Worm (Caenorhabditis elegans): Measurements from ENCODE around the gene cnc-9.

The cnc-9 gene

ce11 chrV:7400095-7400494 lies at the start of gene cnc-9:
Gene cnc-9 (minus strand): TSS chrV:7400195.
- TF ChIP-seq unc-42 (tag; optimal IDR thresholded peaks at IDR 0.05) (no peak), ceh-2 (tag; optimal IDR thresholded peaks at IDR 0.05) (no peak), nhr-11 (tag; optimal IDR thresholded peaks at IDR 0.05) (no peak), Y22D7AL.16 (tag; optimal IDR thresholded peaks at IDR 0.05) (no peak), pha-4 (tag; optimal IDR thresholded peaks at IDR 0.05) (no peak), ztf-16 (tag; optimal IDR thresholded peaks at IDR 0.05) (no peak), K02D7.2 (tag; optimal IDR thresholded peaks at IDR 0.05) (no peak), ceh-18 (tag; optimal IDR thresholded peaks at IDR 0.05) (no peak), pros-1 (tag; optimal IDR thresholded peaks at IDR 0.05) (no peak), zip-5 (tag; optimal IDR thresholded peaks at IDR 0.05) (no peak), unc-3 (GFP tag; conservative IDR thresholded peaks at IDR 0.05) (no peak), unc-3 (tag; optimal IDR thresholded peaks at IDR 0.05) (no peak), lin-11 (tag; optimal IDR thresholded peaks at IDR 0.05) (no peak), tbx-7 (tag; optimal IDR thresholded peaks at IDR 0.05) (no peak), unc-86 (tag; optimal IDR thresholded peaks at IDR 0.05) (no peak), hlh-30 (tag; optimal IDR thresholded peaks at IDR 0.05; ENCODE audit: insufficient read depth) (no peak), syd-9 (tag; optimal IDR thresholded peaks at IDR 0.05) (no peak), ceh-9 (tag; optimal IDR thresholded peaks at IDR 0.05) (no peak), T23F11.4 (GFP tag; optimal IDR thresholded peaks at IDR 0.05) (no peak), che-1 (tag; optimal IDR thresholded peaks at IDR 0.05) (no peak)

ce11 chrV:7449303-7449827 lies 49.4 kb upstream of the cnc-9 start, which contains the start of gene try-12:
Gene try-12 (plus strand): TSS chrV:7449353.
- no peak for TF ChIP-seq ceh-19 (GFP tag; optimal IDR thresholded peaks at IDR 0.05)
- no peak for TF ChIP-seq nhr-232 (tag; optimal IDR thresholded peaks at IDR 0.05)
- TF ChIP-seq ref-2 (tag; optimal IDR thresholded peaks at IDR 0.05), result no peak
- TF ChIP-seq eyg-1 (tag; optimal IDR thresholded peaks at IDR 0.05), result no peak
- no peak for TF ChIP-seq dmd-4 (tag; optimal IDR thresholded peaks at IDR 0.05; ENCODE audit: borderline replicate concordance)
- no peak for TF ChIP-seq sox-4 (tag; optimal IDR thresholded peaks at IDR 0.05)
- TF ChIP-seq C08G9.2 (tag; optimal IDR thresholded peaks at IDR 0.05), result no peak
- no peak for TF ChIP-seq ceh-31 (tag; optimal IDR thresholded peaks at IDR 0.05)
- no peak for TF ChIP-seq ceh-18 (tag; optimal IDR thresholded peaks at IDR 0.05)
- TF ChIP-seq elt-4 (tag; optimal IDR thresholded peaks at IDR 0.05), result no peak
- TF ChIP-seq dve-1 (tag; optimal IDR thresholded peaks at IDR 0.05), result no peak
- TF ChIP-seq hlh-15 (tag; optimal IDR thresholded peaks at IDR 0.05), result no peak
- TF ChIP-seq fkh-6 (tag; optimal IDR thresholded peaks at IDR 0.05), result no peak
- TF ChIP-seq K09A11.1 (tag; optimal IDR thresholded peaks at IDR 0.05; ENCODE audit: insufficient read depth), result no peak
- TF ChIP-seq pax-1 (tag; optimal IDR thresholded peaks at IDR 0.05), result no peak

ce11 chrV:7446965-7447364 lies 47.0 kb upstream of the cnc-9 start, which contains the start of gene F25E5.5:
Gene F25E5.5 (plus strand): TSS chrV:7447265.
- TF ChIP-seq ceh-2 (tag; optimal IDR thresholded peaks at IDR 0.05) (no peak), lin-11 (tag; optimal IDR thresholded peaks at IDR 0.05) (no peak), ceh-30 (tag; optimal IDR thresholded peaks at IDR 0.05) (no peak), unc-42 (tag; optimal IDR thresholded peaks at IDR 0.05) (no peak), syd-9 (tag; optimal IDR thresholded peaks at IDR 0.05) (no peak), nhr-232 (tag; optimal IDR thresholded peaks at IDR 0.05) (no peak), ama-1 (optimal IDR thresholded peaks at IDR 0.05) (no peak), ceh-14 (tag; optimal IDR thresholded peaks at IDR 0.05) (no peak), nfya-1 (tag; optimal IDR thresholded peaks at IDR 0.05) (no peak), pqm-1 (tag; optimal IDR thresholded peaks at IDR 0.05) (no peak), nhr-11 (tag; optimal IDR thresholded peaks at IDR 0.05) (no peak), madf-2 (tag; optimal IDR thresholded peaks at IDR 0.05) (no peak), fkh-10 (GFP tag; optimal IDR thresholded peaks at IDR 0.05) (no peak), ceh-34 (tag; optimal IDR thresholded peaks at IDR 0.05) (no peak), sdc-2 (tag; optimal IDR thresholded peaks at IDR 0.05) (no peak), ceh-19 (GFP tag; optimal IDR thresholded peaks at IDR 0.05) (no peak), che-1 (tag; optimal IDR thresholded peaks at IDR 0.05) (no peak), ceh-22 (tag; optimal IDR thresholded peaks at IDR 0.05) (no peak), pat-9 (tag; optimal IDR thresholded peaks at IDR 0.05) (no peak)
